Worm (Caenorhabditis elegans): Measurements from ENCODE around the gene ZK84.5.

The ZK84.5 gene

DNA sequence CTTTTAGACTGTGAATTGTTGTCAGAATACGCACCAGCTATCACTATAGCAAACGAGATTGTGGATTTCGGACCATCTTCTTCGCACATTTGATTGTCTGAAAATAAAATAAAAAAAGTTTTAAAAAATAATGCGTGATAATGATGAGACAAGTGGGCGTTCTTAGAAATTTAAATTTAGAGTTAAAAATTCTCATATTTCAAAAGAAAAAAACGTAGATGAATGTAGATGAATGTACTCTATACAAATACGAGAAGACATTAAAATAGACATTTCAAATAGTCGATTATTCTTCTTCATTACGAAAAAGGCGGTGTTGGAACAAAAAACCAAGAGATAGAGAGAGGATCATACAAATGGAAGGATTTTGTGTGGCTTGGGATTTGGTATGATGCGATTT, 41.4 kb downstream of the ZK84.5 start, which contains the start of gene B0034.5:
Gene B0034.5 (minus strand): TSS at position 101 of the 400 bp plus-strand sequence.
- TF ChIP-seq ZK337.2 (GFP tag; IDR thresholded peaks at IDR 0.05), result no peak

DNA sequence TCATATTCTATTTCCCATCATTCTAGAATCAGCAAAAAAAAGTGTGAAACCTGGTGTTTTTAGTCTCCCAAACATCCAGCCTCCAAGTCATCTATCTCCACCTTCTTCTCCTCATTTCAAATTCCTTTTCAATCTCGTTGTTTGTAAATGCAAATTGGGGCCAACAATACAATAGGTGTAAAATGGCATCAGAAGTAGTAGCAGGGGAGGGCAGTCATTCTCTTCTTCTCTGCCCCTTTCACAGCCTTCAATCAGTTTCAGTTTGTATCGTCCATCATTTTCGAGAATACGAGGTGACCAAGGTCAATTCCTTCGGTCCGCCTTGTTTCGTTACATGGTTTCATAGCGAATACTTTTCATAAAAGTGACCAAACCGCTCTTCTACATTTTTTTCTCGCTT, 47.0 kb downstream of the ZK84.5 start, which contains the start of gene B0034.4:
Gene B0034.4 (minus strand): TSS at position 229 of the 400 bp plus-strand sequence.
- TF ChIP-seq unc-62 (GFP tag; optimal IDR thresholded peaks at IDR 0.05 in 1 of 2), result peak in 1 of 2 experiments; percentile 96
- no peak for TF ChIP-seq unc-62 (tag; optimal IDR thresholded peaks at IDR 0.05)
- no peak for TF ChIP-seq jun-1 (tag; optimal IDR thresholded peaks at IDR 0.05)
- TF ChIP-seq D1046.2 (GFP tag; IDR thresholded peaks at IDR 0.05), result no peak
- TF ChIP-seq ceh-20 (GFP tag; IDR thresholded peaks at IDR 0.05), result no peak
- no peak for TF ChIP-seq aly-2 (tag; optimal IDR thresholded peaks at IDR 0.05)
- TF ChIP-seq aha-1 (tag), result peak; percentile 59
- TF ChIP-seq F37D6.2 (tag; optimal IDR thresholded peaks at IDR 0.05), result no peak

DNA sequence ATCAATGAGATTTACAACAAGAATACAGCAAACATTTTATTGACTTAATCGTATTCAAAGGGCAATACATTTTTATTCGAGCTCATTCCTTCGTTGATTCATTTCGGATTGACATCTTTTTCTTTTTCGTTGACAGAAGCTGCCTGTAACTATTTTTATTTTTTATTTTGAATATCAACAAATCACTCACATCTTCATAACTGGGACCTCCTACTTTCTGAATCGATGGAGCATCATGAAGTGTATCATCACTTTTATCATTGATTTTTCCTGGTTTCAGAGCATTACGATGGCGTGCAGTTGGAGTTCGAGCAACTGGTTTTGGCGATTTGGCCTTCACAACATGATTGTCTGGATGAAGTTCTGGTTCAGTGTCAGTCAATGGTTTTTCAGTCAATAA, 48.3 kb downstream of the ZK84.5 start, which contains the start of gene B0034.1:
Gene B0034.1 (plus strand): TSS at position 301 of the 400 bp plus-strand sequence.
- no peak for TF ChIP-seq ceh-82 (tag; optimal IDR thresholded peaks at IDR 0.05)

DNA sequence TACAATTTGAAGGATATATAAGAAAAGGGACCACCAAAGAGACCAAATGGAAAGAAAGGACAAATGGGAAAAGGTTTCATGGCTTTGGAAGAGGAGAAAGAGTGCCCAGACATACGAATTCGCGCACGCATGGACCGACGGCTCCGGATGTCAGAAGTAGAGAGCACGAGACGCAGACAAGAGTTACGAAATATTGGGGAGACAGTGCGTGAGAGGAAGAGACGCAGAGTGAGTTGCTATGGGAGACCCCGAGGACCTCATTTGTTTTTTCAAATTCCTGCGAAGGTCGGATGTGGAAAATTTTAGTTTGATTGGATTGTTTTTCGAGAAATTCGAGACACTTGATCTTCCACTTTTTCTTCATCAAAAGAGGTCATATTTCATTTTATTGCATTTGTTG, 49.7 kb downstream of the ZK84.5 start:
- TF ChIP-seq lsy-2 (tag; optimal IDR thresholded peaks at IDR 0.05) (peak in 1 of 2 experiments; percentile 44), hmg-1.1 (GFP tag; IDR thresholded peaks at IDR 0.05) (peak; percentile 31; the same call in 1 of the 2 replicates), unc-62 (GFP tag; optimal IDR thresholded peaks at IDR 0.05 in 1 of 2) (peak in 1 of 2 experiments; percentile 37), unc-62 (tag; optimal IDR thresholded peaks at IDR 0.05) (no peak), lir-3 (tag; optimal IDR thresholded peaks at IDR 0.05) (no peak), fkh-10 (GFP tag; optimal IDR thresholded peaks at IDR 0.05) (peak; percentile 24), mep-1 (tag; optimal IDR thresholded peaks at IDR 0.05) (peak; percentile 4), aha-1 (tag) (peak; percentile 9), unc-130 (GFP tag; optimal IDR thresholded peaks at IDR 0.05) (no peak), ztf-7 (tag; optimal IDR thresholded peaks at IDR 0.05) (no peak), hlh-30 (tag; optimal IDR thresholded peaks at IDR 0.05; ENCODE audit: insufficient read depth) (peak; percentile 7)

All from whole organism, L4 larva.